Worm (Caenorhabditis elegans): ENCODE data around the gene T12B3.2.

T12B3.2 gene

DNA sequence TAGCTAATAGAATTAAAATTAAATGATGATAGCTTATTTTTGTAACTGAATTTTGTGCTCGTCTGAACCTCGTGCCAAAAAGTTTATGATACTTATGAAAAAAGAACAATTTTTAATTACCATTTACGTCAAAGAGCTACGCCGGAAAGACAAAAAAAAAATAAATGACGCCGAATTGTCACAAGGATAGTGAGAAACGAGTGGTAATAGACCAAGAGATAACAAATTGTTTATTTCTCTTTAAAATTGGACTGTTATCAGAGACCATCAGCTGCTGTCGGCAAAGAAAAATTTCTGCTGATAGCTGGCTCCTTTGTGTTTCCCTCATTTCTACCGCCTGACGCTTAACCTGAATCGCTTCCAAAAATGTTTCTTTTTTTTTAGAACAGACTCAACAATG, 17.1 kb downstream of the T12B3.2 start, which contains the start of gene pitr-1:
pitr-1 (plus strand) TSS at position 386 of the 400 bp plus-strand sequence.
- TF ChIP-seq unc-62 (GFP tag; optimal IDR thresholded peaks at IDR 0.05) = no peak

DNA sequence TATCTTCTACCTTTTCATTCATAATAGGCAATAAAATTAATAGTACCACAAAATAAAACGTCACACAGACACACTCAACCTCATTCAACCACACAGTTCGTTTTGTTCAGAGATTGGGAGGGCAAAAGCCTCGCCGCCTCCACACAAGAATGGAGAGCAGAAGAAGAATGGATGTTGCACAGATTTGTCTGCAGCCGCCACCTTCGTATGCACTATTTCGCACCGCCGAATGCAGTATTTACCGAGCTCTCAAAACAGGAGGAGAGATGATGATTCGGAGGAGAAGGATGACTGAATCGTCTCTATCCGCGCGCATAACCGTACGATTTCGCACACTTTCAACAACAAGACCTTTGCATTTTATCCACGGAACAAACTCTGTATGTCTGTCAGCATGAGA, 20.9 kb downstream of the T12B3.2 start:
- TF ChIP-seq unc-62 (GFP tag; optimal IDR thresholded peaks at IDR 0.05) = no peak

ce11 chrIV:7400502-7401118, 24.0 kb downstream of the T12B3.2 start:
- no peak for TF ChIP-seq unc-62 (GFP tag; optimal IDR thresholded peaks at IDR 0.05)

ce11 chrIV:7402077-7402476, 25.5 kb downstream of the T12B3.2 start:
- TF ChIP-seq unc-62 (GFP tag; optimal IDR thresholded peaks at IDR 0.05) = peak; percentile 26

DNA sequence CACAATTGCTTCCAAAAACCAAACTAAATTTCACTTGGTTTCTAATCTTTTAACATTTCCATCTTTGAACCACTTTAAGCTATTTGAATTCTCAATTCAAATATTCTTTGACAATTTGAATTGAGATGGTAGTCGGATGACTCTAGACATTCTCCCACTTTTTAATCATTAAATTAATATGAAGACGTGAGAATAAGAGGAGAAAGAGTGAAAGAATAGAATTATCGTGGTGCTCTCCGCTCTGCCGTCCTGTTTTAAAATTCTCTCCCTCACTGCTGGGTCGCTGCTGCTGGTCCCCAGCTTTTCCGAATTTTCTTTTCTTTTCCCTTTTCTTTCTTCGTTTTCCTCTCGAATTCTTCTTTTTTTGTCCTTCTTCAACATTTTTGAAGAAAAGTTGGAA, 26.8 kb downstream of the T12B3.2 start:
- no peak for TF ChIP-seq unc-62 (GFP tag; optimal IDR thresholded peaks at IDR 0.05)

- TF ChIP-seq unc-62 (GFP tag; optimal IDR thresholded peaks at IDR 0.05) = no peak
Observed at ce11 chrIV:7404934-7405632, 28.5 kb downstream of the T12B3.2 start, which contains the start of the genes C48A7.16 and egl-19. Gene C48A7.16 (plus strand): TSS chrIV:7405477. Gene egl-19 (plus strand): TSS chrIV:7405582.

- TF ChIP-seq unc-62 (GFP tag; optimal IDR thresholded peaks at IDR 0.05) = no peak
Observed at ce11 chrIV:7406690-7407089, 30.1 kb downstream of the T12B3.2 start.

DNA sequence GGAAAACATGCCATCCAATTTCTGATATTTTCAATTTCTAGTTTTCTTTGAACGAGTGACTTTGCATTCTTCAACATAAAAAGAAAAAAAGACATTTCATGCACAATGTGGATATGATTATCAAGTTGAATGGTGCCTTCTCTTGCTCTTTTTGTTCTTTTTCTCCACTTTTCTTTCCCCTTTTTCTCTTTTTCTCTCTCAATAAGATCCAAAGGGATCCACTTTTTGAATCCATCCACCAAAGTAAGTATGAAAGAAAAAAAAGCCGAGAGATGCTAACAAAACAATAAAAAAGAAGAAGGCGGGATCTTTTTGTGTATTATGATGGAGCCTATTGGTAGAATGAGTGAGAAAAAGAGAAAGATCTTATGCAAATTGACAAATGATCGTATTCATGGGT, 30.7 kb downstream of the T12B3.2 start:
- TF ChIP-seq unc-62 (GFP tag; optimal IDR thresholded peaks at IDR 0.05) = no peak

- no peak for TF ChIP-seq unc-62 (GFP tag; optimal IDR thresholded peaks at IDR 0.05)
Observed at ce11 chrIV:7413573-7413972, 37.0 kb downstream of the T12B3.2 start.

- TF ChIP-seq unc-62 (GFP tag; optimal IDR thresholded peaks at IDR 0.05) = no peak
Observed at ce11 chrIV:7414163-7414562, 37.6 kb downstream of the T12B3.2 start.

DNA sequence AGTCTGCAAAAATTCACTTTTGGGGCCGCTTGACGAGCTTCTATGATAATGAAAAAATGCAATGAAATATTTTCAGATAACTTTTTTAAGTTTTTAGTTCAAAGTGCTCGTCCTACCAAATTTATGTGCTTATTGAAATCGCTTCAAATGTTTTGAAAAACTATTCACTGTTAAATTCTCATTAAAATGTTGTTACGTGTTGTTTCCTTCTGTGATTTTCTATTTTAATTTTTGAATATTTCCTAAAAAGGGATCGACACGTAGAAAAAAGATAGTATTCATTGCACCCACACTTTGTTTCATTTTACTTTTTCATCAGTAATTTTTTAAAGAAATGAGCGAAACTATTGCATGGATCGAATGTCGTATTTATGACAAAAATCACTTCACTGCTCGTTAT, 42.2 kb downstream of the T12B3.2 start, which contains the start of gene B0496.6:
B0496.6 (plus strand) TSS at position 301 of the 400 bp plus-strand sequence.
- no peak for TF ChIP-seq unc-62 (GFP tag; optimal IDR thresholded peaks at IDR 0.05)

ce11 chrIV:7420913-7421312, 44.3 kb downstream of the T12B3.2 start, which contains the start of gene srtx-1:
Gene srtx-1 (plus strand): TSS chrIV:7421213.
- TF ChIP-seq unc-62 (GFP tag; optimal IDR thresholded peaks at IDR 0.05) = no peak

ce11 chrIV:7424198-7424597, 47.6 kb downstream of the T12B3.2 start, which contains the start of gene unc-82:
Gene unc-82 (plus strand): TSS chrIV:7424498.
- TF ChIP-seq unc-62 (GFP tag; optimal IDR thresholded peaks at IDR 0.05) = no peak

ce11 chrIV:7426055-7426454, 49.4 kb downstream of the T12B3.2 start:
- TF ChIP-seq unc-62 (GFP tag; optimal IDR thresholded peaks at IDR 0.05) = no peak

ce11 chrIV:7428347-7428746, 51.7 kb downstream of the T12B3.2 start:
- no peak for TF ChIP-seq unc-62 (GFP tag; optimal IDR thresholded peaks at IDR 0.05)

All from whole organism, dauer.